Worm (Caenorhabditis elegans) whole organism, young adult: ENCODE results near the gene F28C6.9.

Experiments
- B0336.3 ChIP-seq: fragments of 200-800 bp; sonication (Bioruptor generic); IDR thresholded peaks from 2 replicates; pipeline ENCODE4 v1.3.6; 2022; ENCODE audit warnings: missing genetic modification characterization, missing compliant biosample characterization
- F37B4.10 ChIP-seq: fragments of 200-800 bp; sonication (Bioruptor generic); IDR thresholded peaks from 2 replicates; pipeline ENCODE4 v1.3.6; 2022; ENCODE audit warnings: missing genetic modification characterization, missing compliant biosample characterization
- F49E8.2 ChIP-seq: sonication (generic microtip); optimal IDR thresholded peaks from 3 replicates; lab custom pipeline; 2017; ENCODE audit warnings: missing genetic modification characterization, mild to moderate bottlenecking, missing compliant biosample characterization, antibody characterized with exemption, moderate library complexity; ENCODE audit not compliant: insufficient read depth
- F57A8.1 ChIP-seq: fragments of 200-800 bp; sonication (Bioruptor generic); optimal IDR thresholded peaks from 2 replicates; lab custom pipeline; 2018; ENCODE audit warnings: mild to moderate bottlenecking, missing genetic modification characterization, moderate library complexity, missing compliant biosample characterization
- T26A5.8 ChIP-seq: sonication (generic microtip); optimal IDR thresholded peaks from 2 replicates; lab custom pipeline; 2016; ENCODE audit warnings: missing genetic modification characterization, missing compliant biosample characterization
- akir-1 ChIP-seq: fragments of 200-800 bp; sonication (Bioruptor generic); optimal IDR thresholded peaks from 2 replicates; lab custom pipeline; 2018; ENCODE audit warnings: mild to moderate bottlenecking, missing genetic modification characterization, moderate library complexity, missing compliant biosample characterization
- ama-1 ChIP-seq, 3 experiments: fragments of 150-350 bp in 1 of 3; sonication (generic microtip) in 2 of 3; optimal IDR thresholded peaks; 2 replicates each; lab custom pipeline; 2014 to 2018; ENCODE audit warnings: missing biosample characterization in 2 of 3, missing genetic modification characterization in 2 of 3, missing genetic modification reagents in 2 of 3
- atf-7 ChIP-seq: sonication (generic microtip); optimal IDR thresholded peaks from 2 replicates; lab custom pipeline; 2017; ENCODE audit warnings: mild to moderate bottlenecking, missing genetic modification characterization, missing compliant biosample characterization
- attf-3 ChIP-seq: fragments of 200-800 bp; sonication (Bioruptor generic); conservative IDR thresholded peaks from 2 replicates; pipeline ENCODE4 v1.3.6; 2022; ENCODE audit warnings: missing genetic modification reagents, missing genetic modification characterization, missing compliant biosample characterization
- bed-2 ChIP-seq: fragments of 200-800 bp; sonication (Bioruptor generic); IDR thresholded peaks from 2 replicates; pipeline ENCODE4 v1.3.6; 2022; ENCODE audit warnings: missing genetic modification reagents, missing genetic modification characterization, missing compliant biosample characterization
- cebp-2 ChIP-seq: fragments of 200-800 bp; sonication (Bioruptor generic); IDR thresholded peaks from 2 replicates; pipeline ENCODE4 v1.3.6; 2022; ENCODE audit warnings: missing genetic modification characterization, missing compliant biosample characterization
- ceh-40 ChIP-seq: fragments of 200-800 bp; sonication (Bioruptor generic); IDR thresholded peaks from 2 replicates; pipeline ENCODE4 v1.3.6; 2022; ENCODE audit warnings: missing genetic modification characterization, missing compliant biosample characterization
- chd-7 ChIP-seq: sonication (generic microtip); optimal IDR thresholded peaks from 2 replicates; lab custom pipeline; 2016; ENCODE audit warnings: mild to moderate bottlenecking, missing genetic modification characterization, moderate library complexity, missing compliant biosample characterization
- dpff-1 ChIP-seq: sonication (generic microtip); optimal IDR thresholded peaks from 2 replicates; lab custom pipeline; 2017; ENCODE audit warnings: mild to moderate bottlenecking, missing genetic modification characterization, missing compliant biosample characterization
- efl-1 ChIP-seq: fragments of 150-350 bp; optimal IDR thresholded peaks from 2 replicates; lab custom pipeline; 2014; ENCODE audit warnings: missing biosample characterization, missing genetic modification reagents, missing genetic modification characterization
- ets-4 ChIP-seq: fragments of 200-800 bp; sonication (Bioruptor generic); optimal IDR thresholded peaks from 2 replicates; lab custom pipeline; 2018; ENCODE audit warnings: mild to moderate bottlenecking, missing genetic modification characterization, missing compliant biosample characterization
- him-1 ChIP-seq: sonication (generic microtip); optimal IDR thresholded peaks from 2 replicates; lab custom pipeline; 2016; ENCODE audit warnings: missing genotype, missing genetic modification reagents, missing genetic modification characterization, missing compliant biosample characterization
- hlh-26 ChIP-seq: fragments of 200-800 bp; sonication (Bioruptor generic); conservative IDR thresholded peaks from 2 replicates; pipeline ENCODE4 v1.3.6; 2022; ENCODE audit warnings: missing genetic modification reagents, missing genetic modification characterization, missing compliant biosample characterization
- hmg-1.2 ChIP-seq: fragments of 200-800 bp; sonication (Bioruptor generic); IDR thresholded peaks from 2 replicates; pipeline ENCODE4 v1.3.6; 2022; ENCODE audit warnings: missing genetic modification reagents, missing genetic modification characterization, missing compliant biosample characterization
- lin-26 ChIP-seq: fragments of 200-800 bp; sonication (Bioruptor generic); IDR thresholded peaks from 2 replicates; pipeline ENCODE4 v1.3.6; 2022; ENCODE audit warnings: missing genetic modification reagents, missing genetic modification characterization, missing compliant biosample characterization
- lin-54 ChIP-seq: fragments of 200-800 bp; sonication (Bioruptor generic); optimal IDR thresholded peaks from 2 replicates; lab custom pipeline; 2018; ENCODE audit warnings: mild to moderate bottlenecking, missing genetic modification characterization, missing compliant biosample characterization
- madf-3 ChIP-seq: fragments of 200-800 bp; sonication (Bioruptor generic); IDR thresholded peaks from 2 replicates; pipeline ENCODE4 v1.3.6; 2022; ENCODE audit warnings: missing genetic modification reagents, missing genetic modification characterization, missing compliant biosample characterization
- mxl-1 ChIP-seq: sonication (generic microtip); optimal IDR thresholded peaks from 2 replicates; lab custom pipeline; 2016; ENCODE audit warnings: missing genetic modification characterization, missing compliant biosample characterization
- nfya-2 ChIP-seq: fragments of 200-800 bp; sonication (Bioruptor generic); IDR thresholded peaks from 2 replicates; pipeline ENCODE4 v1.3.6; 2022; ENCODE audit warnings: missing genetic modification reagents, missing genetic modification characterization, missing compliant biosample characterization
- nhr-120 ChIP-seq: fragments of 200-800 bp; sonication (Bioruptor generic); IDR thresholded peaks from 2 replicates; pipeline ENCODE4 v1.3.6; 2022; ENCODE audit warnings: missing genetic modification characterization, missing compliant biosample characterization
- nhr-80 ChIP-seq: sonication (generic microtip); optimal IDR thresholded peaks from 2 replicates; lab custom pipeline; 2016; ENCODE audit warnings: missing genetic modification characterization, missing compliant biosample characterization
- rcor-1 ChIP-seq: fragments of 200-800 bp; sonication (Bioruptor generic); IDR thresholded peaks from 2 replicates; pipeline ENCODE4 v1.3.6; 2022; ENCODE audit warnings: missing genetic modification reagents, missing genetic modification characterization, missing compliant biosample characterization
- rec-8 ChIP-seq, 2 experiments: sonication (generic microtip); optimal IDR thresholded peaks; 2 replicates each; lab custom pipeline; 2016; ENCODE audit warnings: mild to moderate bottlenecking in 2 of 2, missing genetic modification characterization in 2 of 2, missing genetic modification reagents in 2 of 2, missing genotype in 2 of 2, missing biosample characterization in 1 of 2, missing compliant biosample characterization in 1 of 2, moderate library complexity in 1 of 2
- sdz-38 ChIP-seq: sonication (generic microtip); optimal IDR thresholded peaks from 2 replicates; lab custom pipeline; 2016; ENCODE audit warnings: missing genotype, missing genetic modification characterization, missing compliant biosample characterization
- snpc-1.1 ChIP-seq: sonication (generic microtip); optimal IDR thresholded peaks from 2 replicates; lab custom pipeline; 2017; ENCODE audit warnings: missing genetic modification characterization, mild to moderate bottlenecking, missing compliant biosample characterization, antibody characterized with exemption, moderate library complexity, missing genotype, missing genetic modification reagents; ENCODE audit not compliant: insufficient read depth
- snpc-1.3 ChIP-seq: sonication (generic microtip); optimal IDR thresholded peaks from 2 replicates; lab custom pipeline; 2017; ENCODE audit warnings: missing genetic modification characterization, mild to moderate bottlenecking, missing compliant biosample characterization, antibody characterized with exemption, moderate library complexity, missing genotype, missing genetic modification reagents; ENCODE audit not compliant: insufficient read depth
- snpc-4 ChIP-seq, 5 experiments: fragments of 150-350 bp in 1 of 5; sonication (generic microtip) in 4 of 5; optimal IDR thresholded peaks; 2 replicates each; lab custom pipeline; 2014 to 2018; ENCODE audit warnings: missing genetic modification characterization in 5 of 5, missing biosample characterization in 3 of 5, antibody characterized with exemption in 2 of 5, mild to moderate bottlenecking in 2 of 5, missing compliant biosample characterization in 2 of 5, missing genotype in 2 of 5, moderate library complexity in 2 of 5, missing genetic modification reagents in 1 of 5
- sptf-2 ChIP-seq: fragments of 200-800 bp; sonication (Bioruptor generic); optimal IDR thresholded peaks from 2 replicates; lab custom pipeline; 2018; ENCODE audit warnings: mild to moderate bottlenecking, missing genetic modification characterization, missing compliant biosample characterization
- tbp1 ChIP-seq: fragments of 200-800 bp; sonication (Bioruptor generic); optimal IDR thresholded peaks from 2 replicates; lab custom pipeline; 2018; ENCODE audit warnings: mild to moderate bottlenecking, missing genetic modification characterization, missing compliant biosample characterization
- zim-3 ChIP-seq: sonication (generic microtip); optimal IDR thresholded peaks from 2 replicates; lab custom pipeline; 2017; ENCODE audit warnings: mild to moderate bottlenecking, missing genetic modification characterization, moderate library complexity, missing compliant biosample characterization
- ztf-22 ChIP-seq: fragments of 200-800 bp; sonication (Bioruptor generic); optimal IDR thresholded peaks from 2 replicates; lab custom pipeline; 2018; ENCODE audit warnings: mild to moderate bottlenecking, missing genetic modification characterization, moderate library complexity, missing compliant biosample characterization
- ztf-26 ChIP-seq: sonication (generic microtip); optimal IDR thresholded peaks from 2 replicates; lab custom pipeline; 2017; ENCODE audit warnings: missing genetic modification characterization, missing compliant biosample characterization
- ztf-28 ChIP-seq: fragments of 200-800 bp; sonication (Bioruptor generic); IDR thresholded peaks from 2 replicates; pipeline ENCODE4 v1.3.6; 2022; ENCODE audit warnings: missing genetic modification reagents, missing genetic modification characterization, missing compliant biosample characterization
- ztf-3 ChIP-seq: fragments of 200-800 bp; sonication (Bioruptor generic); optimal IDR thresholded peaks from 2 replicates; lab custom pipeline; 2018; ENCODE audit warnings: mild to moderate bottlenecking, missing genetic modification characterization, missing compliant biosample characterization

The F28C6.9 gene

ce11 chrII:8625163-8625562 lies 15.2 kb upstream of the F28C6.9 start, which contains the start of gene sptf-2:
sptf-2 (plus strand) TSS chrII:8625459.
- TF ChIP-seq ztf-22, result peak; percentile 23
- TF ChIP-seq nhr-80, result peak; percentile 99
- no peak for TF ChIP-seq snpc-1.3 (tag; lab: Kevin White, UChicago)
- 0 out of 2 replicates have a peak, but pooled peaks have one; percentile 4 for TF ChIP-seq ceh-40 (GFP tag; lab: Robert Waterston, UW)
- TF ChIP-seq atf-7 (tag; lab: Kevin White, UChicago), result peak; percentile 25
- TF ChIP-seq tbp1 (GFP tag; lab: Kevin White, UChicago), result no peak
- TF ChIP-seq hmg-1.2 (GFP tag; lab: Robert Waterston, UW), result peak; percentile 16; the same call in 1 of the 2 replicates
- peak; percentile 70 for TF ChIP-seq ets-4 (GFP tag; lab: Kevin White, UChicago)
- peak; percentile 99 for TF ChIP-seq sptf-2

ce11 chrII:8623396-8623795 lies 13.4 kb upstream of the F28C6.9 start, which contains the start of gene T22C8.4:
T22C8.4 (minus strand) TSS chrII:8623496.
- no peak for TF ChIP-seq nfya-2 (GFP tag; lab: Robert Waterston, UW)
- no peak for TF ChIP-seq him-1 (tag; lab: Kevin White, UChicago)
- no peak for TF ChIP-seq bed-2 (GFP tag; lab: Robert Waterston, UW)
- no peak for TF ChIP-seq zim-3 (tag; lab: Kevin White, UChicago)
- TF ChIP-seq nhr-80, result no peak
- no peak for TF ChIP-seq attf-3 (GFP tag; lab: Robert Waterston, UW)
- TF ChIP-seq F49E8.2, result no peak
- TF ChIP-seq rcor-1 (GFP tag; lab: Robert Waterston, UW), result no peak
- no peak for TF ChIP-seq hlh-26 (GFP tag; lab: Robert Waterston, UW)
- no peak for TF ChIP-seq efl-1 (GFP tag; lab: Kevin White, UChicago)
- TF ChIP-seq T26A5.8 (tag; lab: Kevin White, UChicago), result no peak
- TF ChIP-seq chd-7 (tag; lab: Kevin White, UChicago), result no peak

ce11 chrII:8621883-8622282 lies 11.9 kb upstream of the F28C6.9 start, which contains the start of gene T22C8.3:
T22C8.3 (minus strand) TSS chrII:8621983.
- no peak for TF ChIP-seq sdz-38 (tag; lab: Kevin White, UChicago)
- TF ChIP-seq snpc-4 (GFP tag; optimal IDR thresholded peaks at IDR 0.05; lab: Kevin White, UChicago), result no peak
- no peak for TF ChIP-seq snpc-4 (tag; optimal IDR thresholded peaks at IDR 0.05; lab: Kevin White, UChicago)
- no peak for TF ChIP-seq lin-26 (GFP tag; lab: Robert Waterston, UW)
- no peak for TF ChIP-seq cebp-2 (GFP tag; lab: Robert Waterston, UW)
- TF ChIP-seq lin-54, result no peak
- TF ChIP-seq akir-1 (GFP tag; lab: Kevin White, UChicago), result no peak
- no peak for TF ChIP-seq F37B4.10 (GFP tag; lab: Robert Waterston, UW)
- TF ChIP-seq B0336.3 (GFP tag; lab: Robert Waterston, UW), result no peak
- no peak for TF ChIP-seq ztf-3 (GFP tag; lab: Kevin White, UChicago)
- no peak for TF ChIP-seq ztf-26 (tag; lab: Kevin White, UChicago)
- no peak for TF ChIP-seq rcor-1 (GFP tag; lab: Robert Waterston, UW)
- no peak for TF ChIP-seq dpff-1 (tag; lab: Kevin White, UChicago)
- no peak for TF ChIP-seq ztf-28 (GFP tag; lab: Robert Waterston, UW)
- no peak for TF ChIP-seq rec-8 (tag; optimal IDR thresholded peaks at IDR 0.05; lab: Kevin White, UChicago)
- TF ChIP-seq nhr-120 (GFP tag; lab: Robert Waterston, UW), result no peak
- TF ChIP-seq ama-1 (optimal IDR thresholded peaks at IDR 0.05; lab: Kevin White, UChicago), result no peak
- TF ChIP-seq ama-1 (GFP tag; optimal IDR thresholded peaks at IDR 0.05; lab: Kevin White, UChicago), result no peak
- TF ChIP-seq madf-3 (GFP tag; lab: Robert Waterston, UW), result no peak
- TF ChIP-seq mxl-1, result no peak
- TF ChIP-seq F57A8.1, result no peak
- no peak for TF ChIP-seq snpc-1.1 (tag; lab: Kevin White, UChicago)
